Worm (Caenorhabditis elegans) whole organism, L1 larva: ENCODE measurements around the gene ZK632.14.

Source experiments
- aha-1 ChIP-seq: fragments of 150-350 bp; optimal IDR thresholded peaks from 2 replicates; lab custom pipeline; 2014; ENCODE audit warnings: missing biosample characterization, missing genetic modification characterization
- blmp-1 ChIP-seq: fragments of 150-350 bp; optimal IDR thresholded peaks from 2 replicates; lab custom pipeline; 2014; ENCODE audit warnings: missing biosample characterization, missing genetic modification characterization
- ces-1 ChIP-seq: fragments of 150-350 bp; optimal IDR thresholded peaks from 2 replicates; lab custom pipeline; 2014; ENCODE audit warnings: missing biosample characterization, missing genetic modification reagents, missing genetic modification characterization
- dpl-1 ChIP-seq, 3 experiments: fragments of 150-350 bp in 2 of 3; sonication (generic microtip) in 1 of 3; optimal IDR thresholded peaks; 2 replicates each; lab custom pipeline; 2014 to 2017; ENCODE audit warnings: missing biosample characterization in 3 of 3, missing genetic modification characterization in 3 of 3, missing genetic modification reagents in 3 of 3
- elt-2 ChIP-seq: sonication (generic microtip); optimal IDR thresholded peaks from 2 replicates; lab custom pipeline; 2016; ENCODE audit warnings: missing genetic modification characterization, mild to moderate bottlenecking, inconsistent platforms, missing compliant biosample characterization, missing genetic modification reagents
- elt-3 ChIP-seq, 6 experiments: fragments of 150-350 bp in 1 of 6; sonication (generic microtip); optimal IDR thresholded peaks; 2 replicates each; lab custom pipeline; 2017 to 2018; ENCODE audit warnings: missing biosample characterization in 6 of 6, missing genetic modification characterization in 6 of 6, inconsistent platforms in 1 of 6
- fos-1 ChIP-seq: fragments of 150-350 bp; optimal IDR thresholded peaks from 2 replicates; lab custom pipeline; 2014; ENCODE audit warnings: missing biosample characterization, missing genetic modification characterization
- hlh-17 ChIP-seq: fragments of 200-800 bp; sonication (Bioruptor generic); optimal IDR thresholded peaks from 2 replicates; lab custom pipeline; 2018; ENCODE audit warnings: missing genetic modification characterization, mild to moderate bottlenecking, missing compliant biosample characterization, moderate library complexity, borderline replicate concordance
- lsy-2 ChIP-seq, 2 experiments: fragments of 150-350 bp; optimal IDR thresholded peaks; 2 replicates each; lab custom pipeline; 2014; ENCODE audit warnings: missing biosample characterization in 2 of 2, missing genetic modification characterization in 2 of 2
- nhr-28 ChIP-seq: fragments of 150-350 bp; optimal IDR thresholded peaks from 2 replicates; lab custom pipeline; 2014; ENCODE audit warnings: missing biosample characterization, missing genetic modification characterization
- nhr-76 ChIP-seq: sonication (generic microtip); optimal IDR thresholded peaks from 2 replicates; lab custom pipeline; 2017; ENCODE audit warnings: missing biosample characterization, missing genetic modification characterization
- snpc-4 ChIP-seq: fragments of 150-350 bp; optimal IDR thresholded peaks from 2 replicates; lab custom pipeline; 2014; ENCODE audit warnings: missing biosample characterization, missing genetic modification characterization

DNA sequence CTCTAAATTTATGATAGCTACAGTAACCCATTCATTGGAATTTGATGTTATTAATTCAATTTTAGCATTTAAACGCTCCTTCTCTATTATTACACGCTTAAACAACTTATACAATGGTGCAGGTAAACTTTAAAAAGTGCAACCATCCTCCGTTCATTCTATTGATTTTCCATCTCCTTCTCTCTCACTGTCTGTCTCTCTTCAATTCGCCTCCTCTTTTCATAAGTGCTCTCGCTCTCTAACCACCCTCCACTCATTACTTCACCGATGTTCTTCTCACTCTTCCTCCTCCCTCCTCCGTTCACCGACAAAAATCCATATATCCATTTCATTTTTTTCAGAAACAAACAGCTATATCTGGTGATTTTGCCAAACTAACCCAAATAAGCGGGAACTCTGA, 47.1 kb upstream of the ZK632.14 start, which contains the start of gene cbp-1:
- peak in 2 of 3 experiments; percentile 37 to 46 for TF ChIP-seq dpl-1 (GFP tag; optimal IDR thresholded peaks at IDR 0.05; lab: Kevin White, UChicago)
- TF ChIP-seq elt-2 (tag; lab: Kevin White, UChicago) = no peak
- no peak for TF ChIP-seq hlh-17 (GFP tag; lab: Kevin White, UChicago)
- no peak for TF ChIP-seq nhr-28
- no peak for TF ChIP-seq blmp-1
- TF ChIP-seq elt-3 (tag; optimal IDR thresholded peaks at IDR 0.05; lab: Kevin White, UChicago) = peak in 1 of 6 experiments; percentile 15
- TF ChIP-seq snpc-4 = peak; percentile 33
- no peak for TF ChIP-seq nhr-76
- peak; percentile 8 for TF ChIP-seq fos-1 (tag; lab: Kevin White, UChicago)
- TF ChIP-seq aha-1 (tag; lab: Kevin White, UChicago) = no peak
- TF ChIP-seq lsy-2 (tag; optimal IDR thresholded peaks at IDR 0.05; lab: Kevin White, UChicago) = peak; percentile 81 to 85
- TF ChIP-seq ces-1 = no peak
